Worm (Caenorhabditis elegans) whole organism, L2 larva: Measurements from ENCODE around the gene EGAP4.1.
"Not testable (repeated sequence)": the region's sequence is repeated elsewhere in the genome, so short reads cannot be mapped to it uniquely, and the experiment has no call there.

Experiments used
- C34F6.9 ChIP-seq: fragments of 150-350 bp; optimal IDR thresholded peaks from 2 replicates; lab custom pipeline; 2014; ENCODE audit warnings: missing biosample characterization, missing genetic modification characterization
- Y55F3AM.14 ChIP-seq: fragments of 200-800 bp; sonication (Bioruptor generic); optimal IDR thresholded peaks from 2 replicates; lab custom pipeline; 2018; ENCODE audit warnings: mild to moderate bottlenecking, missing genetic modification characterization, missing compliant biosample characterization
- ZK546.5 ChIP-seq: sonication (generic microtip); optimal IDR thresholded peaks from 2 replicates; lab custom pipeline; 2017; ENCODE audit warnings: missing biosample characterization, missing genetic modification characterization
- aly-2 ChIP-seq: fragments of 150-350 bp; optimal IDR thresholded peaks from 2 replicates; lab custom pipeline; 2014; ENCODE audit warnings: missing biosample characterization, missing genetic modification characterization
- ama-1 ChIP-seq: fragments of 150-350 bp; optimal IDR thresholded peaks from 2 replicates; lab custom pipeline; 2018; ENCODE audit warnings: inconsistent platforms
- blmp-1 ChIP-seq: sonication (generic microtip); optimal IDR thresholded peaks from 2 replicates; lab custom pipeline; 2017; ENCODE audit warnings: missing genetic modification characterization, mild to moderate bottlenecking, missing compliant biosample characterization, antibody characterized with exemption, moderate library complexity; ENCODE audit not compliant: insufficient read depth
- ceh-82 ChIP-seq: fragments of 150-350 bp; optimal IDR thresholded peaks from 2 replicates; lab custom pipeline; 2014; ENCODE audit warnings: missing biosample characterization, missing genetic modification characterization
- crh-2 ChIP-seq: sonication (generic microtip); optimal IDR thresholded peaks from 2 replicates; lab custom pipeline; 2017; ENCODE audit warnings: missing biosample characterization, missing genetic modification characterization
- dmd-4 ChIP-seq: sonication (generic microtip); optimal IDR thresholded peaks from 2 replicates; lab custom pipeline; 2017; ENCODE audit warnings: missing biosample characterization, missing genetic modification characterization
- egl-27 ChIP-seq: sonication (generic microtip); optimal IDR thresholded peaks from 3 replicates; lab custom pipeline; 2017; ENCODE audit warnings: missing biosample characterization, missing genetic modification reagents, missing genetic modification characterization
- elt-1 ChIP-seq: fragments of 150-350 bp; optimal IDR thresholded peaks from 2 replicates; lab custom pipeline; 2014; ENCODE audit warnings: missing biosample characterization, missing genetic modification characterization
- fos-1 ChIP-seq: fragments of 150-350 bp; optimal IDR thresholded peaks from 2 replicates; lab custom pipeline; 2014; ENCODE audit warnings: missing biosample characterization, missing genetic modification characterization
- lin-13 ChIP-seq: fragments of 150-350 bp; optimal IDR thresholded peaks from 2 replicates; lab custom pipeline; 2014; ENCODE audit warnings: missing biosample characterization, missing genetic modification reagents, missing genetic modification characterization
- lin-39 ChIP-seq: fragments of 150-350 bp; optimal IDR thresholded peaks from 2 replicates; lab custom pipeline; 2014; ENCODE audit warnings: missing biosample characterization, missing genetic modification reagents, missing genetic modification characterization
- lsy-2 ChIP-seq, 2 experiments: fragments of 150-350 bp in 1 of 2; sonication (generic microtip) in 1 of 2; optimal IDR thresholded peaks; 2 replicates each; lab custom pipeline; 2014 to 2017; ENCODE audit warnings: missing biosample characterization in 2 of 2, missing genetic modification characterization in 2 of 2
- mab-5 ChIP-seq: fragments of 150-350 bp; optimal IDR thresholded peaks from 2 replicates; lab custom pipeline; 2014; ENCODE audit warnings: missing biosample characterization, missing genetic modification characterization
- mdl-1 ChIP-seq, 2 experiments: fragments of 150-350 bp in 1 of 2; sonication (generic microtip) in 1 of 2; optimal IDR thresholded peaks; 2 replicates each; lab custom pipeline; 2017; ENCODE audit warnings: missing biosample characterization in 2 of 2, missing genetic modification characterization in 2 of 2
- nhr-129 ChIP-seq: fragments of 150-350 bp; optimal IDR thresholded peaks from 2 replicates; lab custom pipeline; 2014; ENCODE audit warnings: missing biosample characterization, missing genetic modification characterization
- nhr-21 ChIP-seq: fragments of 150-350 bp; optimal IDR thresholded peaks from 2 replicates; lab custom pipeline; 2014; ENCODE audit warnings: missing biosample characterization, missing genetic modification characterization
- nhr-25 ChIP-seq: fragments of 150-350 bp; sonication (generic microtip); optimal IDR thresholded peaks from 3 replicates; lab custom pipeline; 2014; ENCODE audit warnings: missing biosample characterization, missing genetic modification characterization
- nhr-77 ChIP-seq: fragments of 150-350 bp; optimal IDR thresholded peaks from 2 replicates; lab custom pipeline; 2014; ENCODE audit warnings: missing biosample characterization, missing genetic modification characterization
- sem-4 ChIP-seq: fragments of 150-350 bp; optimal IDR thresholded peaks from 2 replicates; lab custom pipeline; 2014; ENCODE audit warnings: missing biosample characterization, missing genetic modification reagents, missing genetic modification characterization
- skn-1 ChIP-seq: sonication (generic microtip); optimal IDR thresholded peaks from 2 replicates; lab custom pipeline; 2017; ENCODE audit warnings: missing biosample characterization, missing genetic modification characterization
- sma-3 ChIP-seq: sonication (generic microtip); optimal IDR thresholded peaks from 2 replicates; lab custom pipeline; 2016; ENCODE audit warnings: missing genetic modification reagents, missing genetic modification characterization, missing compliant biosample characterization
- sma-9 ChIP-seq, 2 experiments: fragments of 150-350 bp in 1 of 2; sonication (generic microtip) in 1 of 2; optimal IDR thresholded peaks; 2 replicates each; lab custom pipeline; 2014 to 2016; ENCODE audit warnings: missing genetic modification characterization in 2 of 2, mild to moderate bottlenecking in 1 of 2, missing biosample characterization in 1 of 2, missing compliant biosample characterization in 1 of 2, missing genetic modification reagents in 1 of 2, moderate library complexity in 1 of 2
- snpc-4 ChIP-seq: fragments of 150-350 bp; optimal IDR thresholded peaks from 2 replicates; lab custom pipeline; 2014; ENCODE audit warnings: missing biosample characterization, missing genetic modification characterization
- unc-55 ChIP-seq: fragments of 150-350 bp; sonication (generic microtip); optimal IDR thresholded peaks from 3 replicates; lab custom pipeline; 2014; ENCODE audit warnings: missing biosample characterization, missing genetic modification reagents, missing genetic modification characterization
- unc-62 ChIP-seq: fragments of 150-350 bp; optimal IDR thresholded peaks from 2 replicates; lab custom pipeline; 2014; ENCODE audit warnings: missing biosample characterization, missing genetic modification reagents, missing genetic modification characterization
- zag-1 ChIP-seq: fragments of 150-350 bp; optimal IDR thresholded peaks from 2 replicates; lab custom pipeline; 2014; ENCODE audit warnings: missing biosample characterization, missing genetic modification characterization
- ztf-1 ChIP-seq: fragments of 200-800 bp; sonication (Bioruptor generic); conservative IDR thresholded peaks from 2 replicates; pipeline ENCODE4 v1.3.6; 2022; ENCODE audit warnings: missing genetic modification characterization, missing compliant biosample characterization

EGAP4.1 gene

ce11 chrX:8741629-8742170 lies 14.5 kb upstream of the EGAP4.1 start:
- TF ChIP-seq elt-1 (tag; lab: Kevin White, UChicago) (no peak), snpc-4 (tag; lab: Kevin White, UChicago) (peak; percentile 1)

DNA sequence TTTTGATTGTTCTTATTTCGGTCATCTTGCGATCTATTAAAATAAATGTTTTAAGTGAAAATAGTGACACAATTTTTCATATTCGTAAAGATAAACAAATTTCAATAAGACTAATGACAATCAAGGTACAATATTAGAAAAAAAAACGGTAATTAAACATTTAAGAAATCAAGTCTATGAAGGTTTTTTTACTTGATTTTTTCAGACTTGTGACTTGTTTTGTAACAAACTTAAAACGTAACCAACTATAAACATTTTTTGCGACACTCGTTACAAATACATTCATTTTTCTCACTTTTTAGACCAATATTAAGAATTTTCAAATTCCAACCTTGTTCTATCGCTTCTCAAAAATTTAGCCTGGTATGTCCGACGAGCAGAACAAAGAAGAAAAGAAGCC lies 12.2 kb upstream of the EGAP4.1 start, which contains the start of gene M02D8.2:
TSS of gene M02D8.2 (plus strand) at position 301 of the 400 bp plus-strand sequence.
- TF ChIP-seq skn-1 (no peak), unc-55 (GFP tag; lab: Kevin White, UChicago) (no peak), crh-2 (no peak), nhr-21 (tag; lab: Kevin White, UChicago) (no peak), sma-9 (GFP tag; optimal IDR thresholded peaks at IDR 0.05; lab: Kevin White, UChicago) (no peak), sma-9 (tag; optimal IDR thresholded peaks at IDR 0.05; lab: Kevin White, UChicago) (no peak), nhr-129 (tag; lab: Kevin White, UChicago) (no peak), mab-5 (tag; lab: Kevin White, UChicago) (no peak), egl-27 (tag; lab: Kevin White, UChicago) (no peak)

- TF ChIP-seq egl-27 (tag; lab: Kevin White, UChicago) = no peak
- no peak for TF ChIP-seq aly-2
- no peak for TF ChIP-seq mab-5 (tag; lab: Kevin White, UChicago)
- no peak for TF ChIP-seq lsy-2 (tag; optimal IDR thresholded peaks at IDR 0.05; lab: Kevin White, UChicago)
- no peak for TF ChIP-seq unc-55 (GFP tag; lab: Kevin White, UChicago)
- TF ChIP-seq lin-13 = no peak
- TF ChIP-seq crh-2 = no peak
- no peak for TF ChIP-seq ceh-82
- TF ChIP-seq zag-1 (tag; lab: Kevin White, UChicago) = no peak
- no peak for TF ChIP-seq sma-9 (GFP tag; optimal IDR thresholded peaks at IDR 0.05; lab: Kevin White, UChicago)
- no peak for TF ChIP-seq sma-9 (tag; optimal IDR thresholded peaks at IDR 0.05; lab: Kevin White, UChicago)
- TF ChIP-seq sem-4 (tag; lab: Kevin White, UChicago) = no peak
- TF ChIP-seq elt-1 (tag; lab: Kevin White, UChicago) = no peak
- no peak for TF ChIP-seq Y55F3AM.14 (GFP tag; lab: Kevin White, UChicago)
- TF ChIP-seq ama-1 (lab: Kevin White, UChicago) = no peak
- no peak for TF ChIP-seq nhr-129 (tag; lab: Kevin White, UChicago)
- TF ChIP-seq sma-3 (GFP tag; lab: Kevin White, UChicago) = no peak
- no peak for TF ChIP-seq unc-62
- TF ChIP-seq nhr-25 (tag; lab: Kevin White, UChicago) = no peak
- no peak for TF ChIP-seq lin-39 (tag; lab: Kevin White, UChicago)
- TF ChIP-seq blmp-1 (tag; lab: Kevin White, UChicago) = no peak
- TF ChIP-seq, all 48 proteins: peak for 0
These were observed 10.6 kb upstream of the EGAP4.1 start for ce11 chrX:8737801-8738200.

ce11 chrX:8736965-8737464 lies 9.8 kb upstream of the EGAP4.1 start, which contains the start of gene M02D8.3:
M02D8.3 (minus strand) TSS chrX:8737015.
- peak; percentile 58 for TF ChIP-seq crh-2
- no peak for TF ChIP-seq ztf-1
- peak; percentile 36 for TF ChIP-seq nhr-21 (tag; lab: Kevin White, UChicago)
- peak; percentile 17 for TF ChIP-seq sem-4 (tag; lab: Kevin White, UChicago)
- peak; percentile 55 for TF ChIP-seq fos-1 (tag; lab: Kevin White, UChicago)
- peak; percentile 55 for TF ChIP-seq C34F6.9 (tag; lab: Kevin White, UChicago)
- no peak for TF ChIP-seq ZK546.5 (tag; lab: Kevin White, UChicago)
- TF ChIP-seq nhr-77 = no peak
- peak; percentile 5 for TF ChIP-seq sma-9 (GFP tag; optimal IDR thresholded peaks at IDR 0.05; lab: Kevin White, UChicago)
- TF ChIP-seq sma-9 (tag; optimal IDR thresholded peaks at IDR 0.05; lab: Kevin White, UChicago) = no peak
- no peak for TF ChIP-seq dmd-4 (tag; lab: Kevin White, UChicago)
- TF ChIP-seq skn-1 = no peak
- peak in 1 of 2 experiments; percentile 61 for TF ChIP-seq lsy-2 (tag; optimal IDR thresholded peaks at IDR 0.05; lab: Kevin White, UChicago)
- TF ChIP-seq mdl-1 (tag; optimal IDR thresholded peaks at IDR 0.05; lab: Kevin White, UChicago) = no peak
- peak; percentile 47 for TF ChIP-seq nhr-129 (tag; lab: Kevin White, UChicago)
- TF ChIP-seq, all 48 proteins: peak for 8

ce11 chrX:8731822-8732221 lies 4.6 kb upstream of the EGAP4.1 start, which contains the start of gene M02D8.6:
M02D8.6 (minus strand) TSS chrX:8731922.
- not testable (repeated sequence) for TF ChIP-seq lin-39 (tag; lab: Kevin White, UChicago); Y55F3AM.14 (GFP tag; lab: Kevin White, UChicago); ZK546.5 (tag; lab: Kevin White, UChicago)
